Worm (Caenorhabditis elegans): ENCODE data around the gene Y38F1A.1.

DNA sequence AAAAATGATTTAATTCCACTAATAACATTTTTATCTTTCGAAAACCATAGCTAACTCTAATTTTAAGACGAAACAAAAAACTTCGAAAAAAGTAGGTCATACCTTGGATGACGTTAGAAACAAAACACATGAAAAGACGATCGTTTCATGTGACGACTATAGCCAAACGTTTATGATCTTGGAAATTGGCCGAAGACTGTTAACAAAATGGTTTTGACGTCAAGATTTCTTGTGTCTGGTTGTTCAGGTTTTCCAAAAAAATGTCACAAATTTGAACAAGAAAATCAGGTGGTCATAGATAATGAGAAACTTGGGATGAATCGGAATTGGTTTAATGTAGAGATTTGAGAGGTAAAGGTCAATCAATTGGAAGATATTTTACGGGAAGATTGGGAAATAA is 48.7 kb upstream of the Y38F1A.1 start:
- TF ChIP-seq ces-1 (GFP tag; optimal IDR thresholded peaks at IDR 0.05) (no peak), mdt-29 (GFP tag; IDR thresholded peaks at IDR 0.05) (no peak), Y75B8A.6 (GFP tag; IDR thresholded peaks at IDR 0.05) (no peak), mep-1 (tag; optimal IDR thresholded peaks at IDR 0.05) (no peak), nhr-28 (tag; optimal IDR thresholded peaks at IDR 0.05) (no peak), cey-2 (tag; optimal IDR thresholded peaks at IDR 0.05; ENCODE audit: borderline replicate concordance, insufficient read depth) (no peak), nhr-237 (tag; optimal IDR thresholded peaks at IDR 0.05) (no peak), attf-4 (tag; optimal IDR thresholded peaks at IDR 0.05) (no peak)

All from whole organism, L4 larva.